Fruit fly (Drosophila melanogaster) whole organism, embryonic: Measurements from ENCODE around the gene CG15549.

Source experiments
- Atf3 ChIP-seq: fragments of 200-800 bp; sonication (Bioruptor generic); optimal IDR thresholded peaks from 3 replicates; lab custom pipeline; 2016; ENCODE audit warnings: missing biosample characterization, missing genetic modification characterization
- Awh ChIP-seq: fragments of 200-800 bp; sonication (Bioruptor generic); IDR thresholded peaks from 2 replicates; pipeline ENCODE4, ENCODE4 v1.3.6; 2022; ENCODE audit warnings: missing biosample characterization, missing genetic modification characterization
- B-H2 ChIP-seq: fragments of 200-800 bp; sonication (Bioruptor generic); optimal IDR thresholded peaks from 2 replicates; lab custom pipeline; 2018; ENCODE audit warnings: missing biosample characterization, mild to moderate bottlenecking, missing genetic modification characterization
- Blimp-1 ChIP-seq: fragments of 200-800 bp; sonication (Bioruptor generic); optimal IDR thresholded peaks from 3 replicates; lab custom pipeline; 2018; ENCODE audit warnings: missing biosample characterization, missing genetic modification characterization, mild to moderate bottlenecking, moderate library complexity, missing genetic modification reagents
- CG14050 ChIP-seq: fragments of 200-800 bp; sonication (Bioruptor generic); IDR thresholded peaks from 3 replicates; pipeline ENCODE4 v1.3.6; 2022; ENCODE audit warnings: missing biosample characterization, missing genetic modification characterization
- CG17912 ChIP-seq: fragments of 200-800 bp; sonication (Bioruptor generic); optimal IDR thresholded peaks from 2 replicates; lab custom pipeline; 2018; ENCODE audit warnings: missing biosample characterization, mild to moderate bottlenecking, missing genetic modification characterization
- CG3847 ChIP-seq: fragments of 200-800 bp; sonication (Bioruptor generic); IDR thresholded peaks from 2 replicates; pipeline ENCODE4 v1.3.6; 2022; ENCODE audit warnings: missing biosample characterization, missing genetic modification characterization
- CG6683 ChIP-seq: fragments of 200-800 bp; sonication (Bioruptor generic); optimal IDR thresholded peaks from 2 replicates; lab custom pipeline; 2017; ENCODE audit warnings: missing biosample characterization, mild to moderate bottlenecking, missing genetic modification characterization, missing genetic modification reagents
- CG7786 ChIP-seq: fragments of 200-800 bp; sonication (Bioruptor generic); optimal IDR thresholded peaks from 2 replicates; lab custom pipeline; 2016; ENCODE audit warnings: missing biosample characterization, missing genetic modification characterization
- CG7987 ChIP-seq: fragments of 200-800 bp; sonication (Bioruptor generic); optimal IDR thresholded peaks from 2 replicates; lab custom pipeline; 2018; ENCODE audit warnings: missing biosample characterization, mild to moderate bottlenecking, missing genetic modification characterization, moderate library complexity
- Chrac-16 ChIP-seq: fragments of 200-800 bp; sonication (Bioruptor generic); optimal IDR thresholded peaks from 3 replicates; lab custom pipeline; 2016; ENCODE audit warnings: missing biosample characterization, missing genetic modification characterization
- Kr ChIP-seq: fragments of 200-800 bp; sonication (Bioruptor generic); optimal IDR thresholded peaks from 2 replicates; lab custom pipeline; 2017; ENCODE audit warnings: missing biosample characterization, mild to moderate bottlenecking, missing genetic modification characterization
- Lpt ChIP-seq: fragments of >200 bp; optimal IDR thresholded peaks from 2 replicates; lab custom pipeline; 2018; ENCODE audit warnings: missing biosample characterization, missing genetic modification characterization
- MTF-1 ChIP-seq: fragments of 200-800 bp; sonication (Bioruptor generic); optimal IDR thresholded peaks from 2 replicates; lab custom pipeline; 2018; ENCODE audit warnings: missing biosample characterization, mild to moderate bottlenecking, missing genetic modification characterization, borderline replicate concordance
- Mes4 ChIP-seq: fragments of 200-800 bp; sonication (Bioruptor generic); optimal IDR thresholded peaks from 2 replicates; lab custom pipeline; 2016; ENCODE audit warnings: missing biosample characterization, missing genetic modification characterization
- Mrtf ChIP-seq: fragments of 200-800 bp; sonication (Bioruptor generic); IDR thresholded peaks from 3 replicates; pipeline ENCODE4 v1.3.6; 2022; ENCODE audit warnings: missing biosample characterization, missing genetic modification characterization
- NC2α ChIP-seq: fragments of 200-800 bp; sonication (Bioruptor generic); optimal IDR thresholded peaks from 2 replicates; lab custom pipeline; 2016; ENCODE audit warnings: missing biosample characterization, missing genetic modification characterization
- Nf-YC ChIP-seq: fragments of 200-800 bp; optimal IDR thresholded peaks from 3 replicates; lab custom pipeline; 2019; ENCODE audit warnings: missing biosample characterization, mild to moderate bottlenecking, missing genetic modification characterization, moderate library complexity
- NfI ChIP-seq: fragments of 200-800 bp; sonication (Bioruptor generic); optimal IDR thresholded peaks from 3 replicates; lab custom pipeline; 2018; ENCODE audit warnings: missing biosample characterization, mild to moderate bottlenecking, missing genetic modification characterization, moderate library complexity
- Oaz ChIP-seq: fragments of 200-800 bp; sonication (Bioruptor generic); IDR thresholded peaks from 2 replicates; pipeline ENCODE4 v1.3.6; 2022; ENCODE audit warnings: missing biosample characterization, missing genetic modification characterization
- Rfx ChIP-seq: fragments of 200-800 bp; sonication (Bioruptor generic); IDR thresholded peaks from 2 replicates; pipeline ENCODE4 v1.3.6; 2022; ENCODE audit warnings: missing biosample characterization, missing genetic modification characterization
- Sry-δ ChIP-seq: fragments of 200-800 bp; sonication (Bioruptor generic); optimal IDR thresholded peaks from 2 replicates; lab custom pipeline; 2016; ENCODE audit warnings: missing biosample characterization, missing genetic modification characterization
- Xrp1 ChIP-seq: fragments of 200-800 bp; sonication (Bioruptor generic); IDR thresholded peaks from 2 replicates; pipeline ENCODE4 v1.3.6; 2022; ENCODE audit warnings: missing biosample characterization, missing genetic modification characterization
- bcd ChIP-seq: fragments of 200-800 bp; sonication (Bioruptor generic); optimal IDR thresholded peaks from 2 replicates; lab custom pipeline; 2017; ENCODE audit warnings: missing biosample characterization, mild to moderate bottlenecking, missing genetic modification characterization
- cad ChIP-seq: fragments of >200 bp; optimal IDR thresholded peaks from 2 replicates; lab custom pipeline; 2017; ENCODE audit warnings: missing biosample characterization, missing genetic modification characterization
- ci ChIP-seq: fragments of 200-800 bp; sonication (Bioruptor generic); IDR thresholded peaks from 3 replicates; pipeline ENCODE4 v1.3.6; 2022; ENCODE audit warnings: missing biosample characterization, missing genetic modification characterization
- crp ChIP-seq, 2 experiments: fragments of 200-800 bp; sonication (Bioruptor generic); optimal IDR thresholded peaks; 2 replicates in 1 of 2; 3 replicates in 1 of 2; lab custom pipeline; 2017; ENCODE audit warnings: missing biosample characterization in 2 of 2, missing genetic modification characterization in 2 of 2, mild to moderate bottlenecking in 1 of 2, moderate library complexity in 1 of 2
- disco-r ChIP-seq: fragments of 200-800 bp; sonication (Bioruptor generic); optimal IDR thresholded peaks from 2 replicates; lab custom pipeline; 2016; ENCODE audit warnings: missing biosample characterization, missing genetic modification characterization
- emc ChIP-seq: fragments of 200-800 bp; sonication (Bioruptor generic); optimal IDR thresholded peaks from 2 replicates; lab custom pipeline; 2016; ENCODE audit warnings: missing biosample characterization, missing genetic modification characterization
- ewg ChIP-seq: fragments of 200-800 bp; sonication (Bioruptor generic); optimal IDR thresholded peaks from 3 replicates; lab custom pipeline; 2017; ENCODE audit warnings: mild to moderate bottlenecking, missing biosample characterization, missing genetic modification reagents, missing genetic modification characterization
- inv ChIP-seq: fragments of 200-800 bp; sonication (Bioruptor generic); IDR thresholded peaks from 2 replicates; pipeline ENCODE4 v1.3.6; 2022; ENCODE audit warnings: missing biosample characterization, missing genetic modification characterization; ENCODE audit not compliant: partially characterized antibody
- jigr1 ChIP-seq: fragments of 200-800 bp; sonication (Bioruptor generic); IDR thresholded peaks from 3 replicates; pipeline ENCODE4 v1.3.6; 2022; ENCODE audit warnings: missing biosample characterization, missing genetic modification characterization
- kni ChIP-seq: fragments of 200-800 bp; sonication (Bioruptor generic); optimal IDR thresholded peaks from 3 replicates; lab custom pipeline; 2017; ENCODE audit warnings: mild to moderate bottlenecking, missing biosample characterization, missing genetic modification reagents, missing genetic modification characterization
- lov ChIP-seq, 2 experiments: fragments of 200-800 bp in 1 of 2; fragments of >200 bp in 1 of 2; sonication (Bioruptor generic) in 1 of 2; IDR thresholded peaks in 1 of 2; optimal IDR thresholded peaks in 1 of 2; 2 replicates in 1 of 2; 3 replicates in 1 of 2; pipeline versions ENCODE4 v1.3.6 to Lab custom; 2017 to 2022; ENCODE audit warnings: missing biosample characterization in 1 of 2, missing genetic modification characterization in 1 of 2
- luna ChIP-seq: fragments of 200-800 bp; sonication (Bioruptor generic); optimal IDR thresholded peaks from 2 replicates; lab custom pipeline; 2016; ENCODE audit warnings: missing biosample characterization, missing genetic modification characterization
- oc ChIP-seq: fragments of 200-800 bp; sonication (Bioruptor generic); optimal IDR thresholded peaks from 2 replicates; lab custom pipeline; 2018; ENCODE audit warnings: missing biosample characterization, mild to moderate bottlenecking, missing genetic modification characterization, moderate library complexity
- odd ChIP-seq: fragments of 200-800 bp; sonication (Bioruptor generic); optimal IDR thresholded peaks from 2 replicates; lab custom pipeline; 2017; ENCODE audit warnings: missing biosample characterization, mild to moderate bottlenecking, missing genetic modification characterization
- pita ChIP-seq: fragments of 200-800 bp; sonication (Bioruptor generic); optimal IDR thresholded peaks from 2 replicates; lab custom pipeline; 2017; ENCODE audit warnings: missing biosample characterization, mild to moderate bottlenecking, missing genetic modification characterization
- prd ChIP-seq, 3 experiments: fragments of >200 bp in 2 of 3; fragments of 200-800 bp in 1 of 3; sonication (Bioruptor generic) in 1 of 3; optimal IDR thresholded peaks in 2 of 3; IDR thresholded peaks in 1 of 3; 2 replicates in 2 of 3; 3 replicates in 1 of 3; pipeline versions ENCODE4 v1.3.6 to Lab custom; 2017 to 2022; ENCODE audit warnings: missing biosample characterization in 1 of 3, missing genetic modification characterization in 1 of 3
- salm ChIP-seq: fragments of 200-800 bp; sonication (Bioruptor generic); optimal IDR thresholded peaks from 2 replicates; lab custom pipeline; 2018; ENCODE audit warnings: missing biosample characterization, mild to moderate bottlenecking, missing genetic modification characterization
- schlank ChIP-seq: fragments of 200-800 bp; sonication (Bioruptor generic); optimal IDR thresholded peaks from 2 replicates; lab custom pipeline; 2018; ENCODE audit warnings: missing biosample characterization, mild to moderate bottlenecking, missing genetic modification characterization
- sim ChIP-seq: fragments of 200-800 bp; sonication (Bioruptor generic); IDR thresholded peaks from 2 replicates; pipeline ENCODE4 v1.3.6; 2022; ENCODE audit warnings: missing biosample characterization, missing genetic modification characterization
- sqz ChIP-seq: fragments of 200-800 bp; sonication (Bioruptor generic); optimal IDR thresholded peaks from 3 replicates; lab custom pipeline; 2018; ENCODE audit warnings: missing biosample characterization, mild to moderate bottlenecking, missing genetic modification characterization
- toy ChIP-seq: fragments of 200-800 bp; sonication (Bioruptor generic); IDR thresholded peaks from 2 replicates; pipeline ENCODE4 v1.3.6; 2022; ENCODE audit warnings: missing biosample characterization, missing genetic modification characterization
- ttk ChIP-seq: fragments of 200-800 bp; sonication (Bioruptor generic); IDR thresholded peaks from 2 replicates; pipeline ENCODE4 v2.1.2; 2022; ENCODE audit warnings: missing biosample characterization, missing genetic modification characterization
- vfl ChIP-seq: fragments of 200-800 bp; sonication (Bioruptor generic); optimal IDR thresholded peaks from 2 replicates; lab custom pipeline; 2016; ENCODE audit warnings: missing biosample characterization, missing genetic modification characterization
- vvl ChIP-seq: fragments of 200-800 bp; sonication (Bioruptor generic); IDR thresholded peaks from 2 replicates; pipeline ENCODE4 v1.3.6; 2022; ENCODE audit warnings: missing biosample characterization, missing genetic modification characterization
- yki ChIP-seq: fragments of >200 bp; optimal IDR thresholded peaks from 3 replicates; lab custom pipeline; 2018

The CG15549 gene

dm6 chr3R:30887711-30888549, 48.4 kb downstream of the CG15549 start (continued):
- TF ChIP-seq Nf-YC (no peak), prd (optimal IDR thresholded peaks at IDR 0.05; lab: Kevin White, UChicago) (no peak), prd (GFP tag; IDR thresholded peaks at IDR 0.05; lab: Robert Waterston, UW) (peak; percentile 77), Blimp-1 (peak; percentile 62), toy (GFP tag; lab: Robert Waterston, UW) (no peak), Chrac-16 (peak; percentile 38), vvl (peak; percentile 78), B-H2 (GFP tag; lab: Kevin White, UChicago) (no peak), vfl (GFP tag; lab: Kevin White, UChicago) (peak; percentile 35), kni (GFP tag; lab: Kevin White, UChicago) (no peak), salm (tag; lab: Kevin White, UChicago) (peak; percentile 29), lov (optimal IDR thresholded peaks at IDR 0.05; lab: Kevin White, UChicago) (no peak), lov (GFP tag; IDR thresholded peaks at IDR 0.05; lab: Robert Waterston, UW) (peak; percentile 71; the same call in 1 of the 3 replicates), luna (GFP tag; lab: Kevin White, UChicago) (peak; percentile 45), sqz (GFP tag; lab: Kevin White, UChicago) (no peak), CG6683 (no peak), pita (GFP tag; lab: Kevin White, UChicago) (no peak), Atf3 (GFP tag; lab: Kevin White, UChicago) (no peak), sim (GFP tag; lab: Robert Waterston, UW) (no peak), emc (peak; percentile 24), CG3847 (GFP tag; lab: Robert Waterston, UW) (peak; percentile 47; the same call in 1 of the 2 replicates), bcd (peak; percentile 61), Sry-δ (GFP tag; lab: Kevin White, UChicago) (peak; percentile 23), Oaz (0 out of 2 replicates have a peak, but pooled peaks have one; percentile 39), CG14050 (GFP tag; lab: Robert Waterston, UW) (peak; percentile 27; the same call in 2 of the 3 replicates), NC2α (GFP tag; lab: Kevin White, UChicago) (no peak), CG7987 (no peak), cad (GFP tag; lab: Kevin White, UChicago) (no peak), Kr (GFP tag; lab: Kevin White, UChicago) (no peak), Mrtf (peak; percentile 77; the same call in 2 of the 3 replicates), Xrp1 (GFP tag; lab: Robert Waterston, UW) (peak; percentile 77), NfI (GFP tag; lab: Kevin White, UChicago) (peak; percentile 69), MTF-1 (no peak), CG7786 (GFP tag; lab: Kevin White, UChicago) (peak; percentile 62), inv (no peak), disco-r (GFP tag; lab: Kevin White, UChicago) (no peak), Awh (no peak), CG17912 (GFP tag; lab: Kevin White, UChicago) (no peak), ttk (GFP tag; lab: Robert Waterston, UW) (peak; percentile 41; the same call in 1 of the 2 replicates), yki (no peak), schlank (tag; lab: Kevin White, UChicago) (peak; percentile 41), Lpt (no peak), Mes4 (GFP tag; lab: Kevin White, UChicago) (no peak), oc (peak; percentile 71), crp (GFP tag; optimal IDR thresholded peaks at IDR 0.05; lab: Kevin White, UChicago) (no peak), Rfx (GFP tag; lab: Robert Waterston, UW) (peak; percentile 74), ewg (GFP tag; lab: Kevin White, UChicago) (peak; percentile 24), odd (no peak), ci (GFP tag; lab: Robert Waterston, UW) (peak; percentile 85), jigr1 (GFP tag; lab: Robert Waterston, UW) (peak; percentile 52; the same call in 1 of the 3 replicates)
